Worm (Caenorhabditis elegans) whole organism, L1 larva: Measurements from ENCODE around the gene rcq-5.

Experiments
- C04F5.9 ChIP-seq: sonication (generic microtip); optimal IDR thresholded peaks from 2 replicates; lab custom pipeline; 2016; ENCODE audit warnings: missing genetic modification characterization, missing compliant biosample characterization
- C34B4.2 ChIP-seq: sonication (generic microtip); optimal IDR thresholded peaks from 2 replicates; lab custom pipeline; 2017; ENCODE audit warnings: mild to moderate bottlenecking, missing genetic modification characterization, missing compliant biosample characterization
- F16B12.6 ChIP-seq: fragments of 150-350 bp; optimal IDR thresholded peaks from 2 replicates; lab custom pipeline; 2014; ENCODE audit warnings: missing biosample characterization, missing genetic modification characterization
- Y116A8C.19 ChIP-seq: sonication (generic microtip); optimal IDR thresholded peaks from 2 replicates; lab custom pipeline; 2016; ENCODE audit warnings: missing compliant biosample characterization, missing genetic modification characterization, borderline replicate concordance
- aha-1 ChIP-seq: fragments of 150-350 bp; optimal IDR thresholded peaks from 2 replicates; lab custom pipeline; 2014; ENCODE audit warnings: missing biosample characterization, missing genetic modification characterization
- alr-1 ChIP-seq: fragments of 200-800 bp; sonication (Bioruptor generic); optimal IDR thresholded peaks from 2 replicates; lab custom pipeline; 2018; ENCODE audit warnings: borderline replicate concordance, mild to moderate bottlenecking, missing genetic modification characterization, missing compliant biosample characterization
- aly-2 ChIP-seq: fragments of 150-350 bp; optimal IDR thresholded peaks from 2 replicates; lab custom pipeline; 2014; ENCODE audit warnings: missing biosample characterization, missing genetic modification characterization
- ama-1 ChIP-seq: fragments of 150-350 bp; optimal IDR thresholded peaks from 2 replicates; lab custom pipeline; 2014
- ceh-63 ChIP-seq: fragments of 200-800 bp; sonication (Bioruptor generic); optimal IDR thresholded peaks from 2 replicates; lab custom pipeline; 2018; ENCODE audit warnings: mild to moderate bottlenecking, missing genetic modification characterization, missing compliant biosample characterization
- ceh-8 ChIP-seq: fragments of 200-800 bp; sonication (Bioruptor generic); optimal IDR thresholded peaks from 2 replicates; lab custom pipeline; 2018; ENCODE audit warnings: mild to moderate bottlenecking, missing genetic modification characterization, moderate library complexity, missing compliant biosample characterization
- ceh-88 ChIP-seq: fragments of 200-800 bp; sonication (Bioruptor generic); IDR thresholded peaks from 2 replicates; pipeline ENCODE4 v1.3.6; 2022; ENCODE audit warnings: missing genetic modification characterization, missing compliant biosample characterization
- ceh-90 ChIP-seq: sonication (generic microtip); optimal IDR thresholded peaks from 2 replicates; lab custom pipeline; 2016; ENCODE audit warnings: missing genetic modification characterization, missing compliant biosample characterization
- ces-1 ChIP-seq: fragments of 150-350 bp; optimal IDR thresholded peaks from 2 replicates; lab custom pipeline; 2014; ENCODE audit warnings: missing biosample characterization, missing genetic modification reagents, missing genetic modification characterization
- dpl-1 ChIP-seq, 3 experiments: fragments of 150-350 bp in 2 of 3; sonication (generic microtip) in 1 of 3; optimal IDR thresholded peaks; 2 replicates each; lab custom pipeline; 2014 to 2017; ENCODE audit warnings: missing biosample characterization in 3 of 3, missing genetic modification characterization in 3 of 3, missing genetic modification reagents in 3 of 3
- dsc-1 ChIP-seq: sonication (generic microtip); optimal IDR thresholded peaks from 2 replicates; lab custom pipeline; 2016; ENCODE audit warnings: mild to moderate bottlenecking, missing genetic modification characterization, missing compliant biosample characterization
- efl-1 ChIP-seq, 4 experiments: fragments of 150-350 bp; optimal IDR thresholded peaks in 3 of 4; peaks in 1 of 4; 1 replicate in 1 of 4; 2 replicates in 3 of 4; lab custom pipeline; 2014; ENCODE audit warnings: missing biosample characterization in 2 of 4, missing genetic modification characterization in 2 of 4, missing genetic modification reagents in 2 of 4
- egl-13 ChIP-seq: sonication (generic microtip); optimal IDR thresholded peaks from 2 replicates; lab custom pipeline; 2016; ENCODE audit warnings: missing genotype, missing genetic modification reagents, missing genetic modification characterization, missing compliant biosample characterization
- ets-5 ChIP-seq: fragments of 200-800 bp; sonication (Bioruptor generic); IDR thresholded peaks from 2 replicates; pipeline ENCODE4 v1.3.6; 2022; ENCODE audit warnings: missing genetic modification characterization, missing compliant biosample characterization
- fkh-10 ChIP-seq: sonication (generic microtip); optimal IDR thresholded peaks from 2 replicates; lab custom pipeline; 2017; ENCODE audit warnings: missing biosample characterization, missing genetic modification reagents, missing genetic modification characterization
- fkh-4 ChIP-seq: sonication (generic microtip); optimal IDR thresholded peaks from 2 replicates; lab custom pipeline; 2016; ENCODE audit warnings: missing compliant biosample characterization, missing genetic modification characterization, borderline replicate concordance
- fos-1 ChIP-seq: fragments of 150-350 bp; optimal IDR thresholded peaks from 2 replicates; lab custom pipeline; 2014; ENCODE audit warnings: missing biosample characterization, missing genetic modification characterization
- grh-1 ChIP-seq: fragments of 200-800 bp; sonication (Bioruptor generic); IDR thresholded peaks from 2 replicates; pipeline ENCODE4 v1.3.6; 2022; ENCODE audit warnings: missing genetic modification reagents, missing genetic modification characterization, missing compliant biosample characterization
- hpl-2 ChIP-seq: fragments of 150-350 bp; optimal IDR thresholded peaks from 2 replicates; lab custom pipeline; 2014; ENCODE audit warnings: missing biosample characterization, missing genetic modification reagents, missing genetic modification characterization
- irx-1 ChIP-seq: sonication (generic microtip); optimal IDR thresholded peaks from 2 replicates; lab custom pipeline; 2016; ENCODE audit warnings: missing genetic modification characterization, missing compliant biosample characterization
- lin-13 ChIP-seq: fragments of 150-350 bp; optimal IDR thresholded peaks from 2 replicates; lab custom pipeline; 2014; ENCODE audit warnings: missing biosample characterization, missing genetic modification reagents, missing genetic modification characterization
- lin-15B ChIP-seq: fragments of 150-350 bp; sonication (generic microtip); optimal IDR thresholded peaks from 3 replicates; lab custom pipeline; 2014; ENCODE audit warnings: missing biosample characterization, missing genetic modification characterization
- lin-35 ChIP-seq, 2 experiments: fragments of 150-350 bp; optimal IDR thresholded peaks; 2 replicates each; lab custom pipeline; 2014; ENCODE audit warnings: missing biosample characterization in 2 of 2, missing genetic modification characterization in 2 of 2, missing genetic modification reagents in 2 of 2
- lin-39 ChIP-seq: fragments of 150-350 bp; optimal IDR thresholded peaks from 2 replicates; lab custom pipeline; 2014; ENCODE audit warnings: missing biosample characterization, missing genetic modification reagents, missing genetic modification characterization
- lsy-2 ChIP-seq, 2 experiments: fragments of 150-350 bp; optimal IDR thresholded peaks; 2 replicates each; lab custom pipeline; 2014; ENCODE audit warnings: missing biosample characterization in 2 of 2, missing genetic modification characterization in 2 of 2
- mab-9 ChIP-seq: fragments of 200-800 bp; sonication (Bioruptor generic); IDR thresholded peaks from 2 replicates; pipeline ENCODE4 v1.3.6; 2022; ENCODE audit warnings: missing genetic modification reagents, missing genetic modification characterization, missing compliant biosample characterization
- mdl-1 ChIP-seq, 2 experiments: fragments of 150-350 bp; optimal IDR thresholded peaks; 2 replicates each; lab custom pipeline; 2014 to 2017; ENCODE audit warnings: missing biosample characterization in 2 of 2, missing genetic modification characterization in 2 of 2, inconsistent platforms in 1 of 2
- mef-2 ChIP-seq: fragments of 150-350 bp; optimal IDR thresholded peaks from 2 replicates; lab custom pipeline; 2014; ENCODE audit warnings: missing biosample characterization, missing genetic modification characterization
- mep-1 ChIP-seq: fragments of 150-350 bp; optimal IDR thresholded peaks from 2 replicates; lab custom pipeline; 2014; ENCODE audit warnings: missing biosample characterization, missing genetic modification characterization
- nhr-11 ChIP-seq: fragments of 150-350 bp; optimal IDR thresholded peaks from 2 replicates; lab custom pipeline; 2014; ENCODE audit warnings: missing biosample characterization, missing genetic modification characterization
- nhr-19 ChIP-seq: fragments of 200-800 bp; sonication (Bioruptor generic); conservative IDR thresholded peaks from 2 replicates; pipeline ENCODE4 v1.3.6; 2022; ENCODE audit warnings: missing genetic modification characterization, missing compliant biosample characterization
- nhr-28 ChIP-seq: fragments of 150-350 bp; optimal IDR thresholded peaks from 2 replicates; lab custom pipeline; 2014; ENCODE audit warnings: missing biosample characterization, missing genetic modification characterization
- nhr-47 ChIP-seq: sonication (generic microtip); optimal IDR thresholded peaks from 2 replicates; lab custom pipeline; 2016; ENCODE audit warnings: mild to moderate bottlenecking, missing genetic modification characterization, moderate library complexity, missing compliant biosample characterization
- nhr-71 ChIP-seq: sonication (generic microtip); optimal IDR thresholded peaks from 2 replicates; lab custom pipeline; 2016; ENCODE audit warnings: mild to moderate bottlenecking, missing genetic modification characterization, moderate library complexity, missing compliant biosample characterization
- nhr-76 ChIP-seq: sonication (generic microtip); optimal IDR thresholded peaks from 2 replicates; lab custom pipeline; 2017; ENCODE audit warnings: missing biosample characterization, missing genetic modification characterization
- nhr-77 ChIP-seq: fragments of 150-350 bp; optimal IDR thresholded peaks from 2 replicates; lab custom pipeline; 2014; ENCODE audit warnings: missing biosample characterization, missing genetic modification characterization
- nhr-84 ChIP-seq: sonication (generic microtip); optimal IDR thresholded peaks from 2 replicates; lab custom pipeline; 2017; ENCODE audit warnings: missing biosample characterization, missing genetic modification characterization
- nhr-90 ChIP-seq: sonication (generic microtip); optimal IDR thresholded peaks from 2 replicates; lab custom pipeline; 2016; ENCODE audit warnings: mild to moderate bottlenecking, missing genetic modification characterization, missing compliant biosample characterization; ENCODE audit not compliant: poor library complexity
- pax-3 ChIP-seq: fragments of 200-800 bp; sonication (Bioruptor generic); optimal IDR thresholded peaks from 2 replicates; lab custom pipeline; 2018; ENCODE audit warnings: mild to moderate bottlenecking, missing genetic modification characterization, moderate library complexity, missing compliant biosample characterization
- pqm-1 ChIP-seq: sonication (generic microtip); optimal IDR thresholded peaks from 3 replicates; lab custom pipeline; 2017; ENCODE audit warnings: missing biosample characterization, missing genetic modification characterization
- rnt-1 ChIP-seq: sonication (generic microtip); optimal IDR thresholded peaks from 2 replicates; lab custom pipeline; 2016; ENCODE audit warnings: mild to moderate bottlenecking, missing genetic modification characterization, moderate library complexity, missing compliant biosample characterization
- snpc-4 ChIP-seq: fragments of 150-350 bp; optimal IDR thresholded peaks from 2 replicates; lab custom pipeline; 2014; ENCODE audit warnings: missing biosample characterization, missing genetic modification characterization
- tlp-1 ChIP-seq: fragments of 150-350 bp; optimal IDR thresholded peaks from 2 replicates; lab custom pipeline; 2014; ENCODE audit warnings: missing biosample characterization, missing genetic modification characterization
- unc-30 ChIP-seq: sonication (generic microtip); optimal IDR thresholded peaks from 2 replicates; lab custom pipeline; 2017; ENCODE audit warnings: missing biosample characterization, missing genetic modification characterization
- unc-86 ChIP-seq: sonication (generic microtip); optimal IDR thresholded peaks from 2 replicates; lab custom pipeline; 2016; ENCODE audit warnings: missing genetic modification characterization, missing compliant biosample characterization
- unc-98 ChIP-seq: fragments of 200-800 bp; sonication (Bioruptor generic); IDR thresholded peaks from 2 replicates; pipeline ENCODE4 v1.3.6; 2022; ENCODE audit warnings: missing genetic modification characterization, missing compliant biosample characterization
- vab-15 ChIP-seq: sonication (generic microtip); optimal IDR thresholded peaks from 2 replicates; lab custom pipeline; 2017; ENCODE audit warnings: missing genotype, mild to moderate bottlenecking, missing genetic modification characterization, missing compliant biosample characterization
- xbp-1 ChIP-seq: sonication (generic microtip); optimal IDR thresholded peaks from 2 replicates; lab custom pipeline; 2016; ENCODE audit warnings: missing genetic modification characterization, missing compliant biosample characterization
- zag-1 ChIP-seq: fragments of 150-350 bp; optimal IDR thresholded peaks from 2 replicates; lab custom pipeline; 2014; ENCODE audit warnings: missing biosample characterization, missing genetic modification characterization
- zip-4 ChIP-seq: fragments of 200-800 bp; sonication (Bioruptor generic); optimal IDR thresholded peaks from 2 replicates; lab custom pipeline; 2018; ENCODE audit warnings: mild to moderate bottlenecking, missing genetic modification characterization, moderate library complexity, missing compliant biosample characterization

rcq-5 gene

DNA sequence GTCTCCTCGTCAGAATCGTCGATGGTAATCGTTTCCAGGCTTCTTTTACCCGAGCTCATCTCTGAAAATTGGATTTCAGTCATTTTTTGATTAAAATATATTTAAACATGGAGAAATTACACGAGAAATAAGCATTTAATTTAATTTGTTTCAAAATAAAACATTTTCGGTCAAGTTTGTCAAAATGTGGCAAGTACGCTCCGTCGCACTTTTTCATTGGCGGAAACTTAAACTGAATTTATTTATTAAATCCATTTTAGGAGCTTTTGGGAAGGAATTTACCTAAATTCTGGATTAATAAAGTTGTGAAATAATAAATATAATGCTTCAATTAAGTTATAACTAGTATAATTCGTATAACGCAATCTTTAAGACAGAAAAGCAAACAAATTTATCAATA, at the start of gene rcq-5:
TSS of gene rcq-5 (minus strand) at position 83 of the 400 bp plus-strand sequence.
- TF ChIP-seq nhr-28 (tag; lab: Kevin White, UChicago) (no peak), tlp-1 (tag; lab: Kevin White, UChicago) (no peak), unc-98 (GFP tag; lab: Robert Waterston, UW) (no peak), fkh-4 (no peak), ceh-63 (GFP tag; lab: Kevin White, UChicago) (no peak), mep-1 (tag; lab: Kevin White, UChicago) (peak; percentile 43), egl-13 (no peak), nhr-76 (no peak), lin-15B (tag; lab: Kevin White, UChicago) (peak; percentile 7), dpl-1 (GFP tag; optimal IDR thresholded peaks at IDR 0.05; lab: Kevin White, UChicago) (peak; percentile 78 to 90 (median 88)), grh-1 (GFP tag; lab: Robert Waterston, UW) (no peak), ceh-8 (GFP tag; lab: Kevin White, UChicago) (no peak), ama-1 (lab: Kevin White, UChicago) (no peak), nhr-90 (tag; lab: Kevin White, UChicago) (no peak), ceh-90 (no peak), lin-39 (no peak), mef-2 (no peak), aly-2 (tag; lab: Kevin White, UChicago) (no peak), vab-15 (tag; lab: Kevin White, UChicago) (no peak), ceh-88 (GFP tag; lab: Robert Waterston, UW) (no peak), dsc-1 (no peak), irx-1 (tag; lab: Kevin White, UChicago) (no peak), C04F5.9 (tag; lab: Kevin White, UChicago) (no peak), pax-3 (tag; lab: Kevin White, UChicago) (no peak), Y116A8C.19 (tag; lab: Kevin White, UChicago) (no peak), nhr-71 (tag; lab: Kevin White, UChicago) (no peak), mdl-1 (tag; optimal IDR thresholded peaks at IDR 0.05; lab: Kevin White, UChicago) (no peak), zip-4 (no peak), nhr-11 (no peak), lin-13 (no peak), pqm-1 (no peak), nhr-84 (tag; lab: Kevin White, UChicago) (no peak), lsy-2 (tag; optimal IDR thresholded peaks at IDR 0.05; lab: Kevin White, UChicago) (peak; percentile 43 to 73), xbp-1 (tag; lab: Kevin White, UChicago) (peak; percentile 16), fos-1 (tag; lab: Kevin White, UChicago) (no peak), nhr-19 (GFP tag; lab: Robert Waterston, UW) (no peak), nhr-77 (tag; lab: Kevin White, UChicago) (no peak), ets-5 (no peak), unc-30 (tag; lab: Kevin White, UChicago) (no peak), alr-1 (tag; lab: Kevin White, UChicago) (no peak), mab-9 (GFP tag; lab: Robert Waterston, UW) (no peak), C34B4.2 (no peak), snpc-4 (tag; lab: Kevin White, UChicago) (no peak), ces-1 (no peak), lin-35 (GFP tag; optimal IDR thresholded peaks at IDR 0.05; lab: Kevin White, UChicago) (peak; percentile 84 to 96), efl-1 (optimal IDR thresholded peaks at IDR 0.05; lab: Kevin White, UChicago) (peak; percentile 14 to 90), efl-1 (GFP tag; optimal IDR thresholded peaks at IDR 0.05 in 1 of 2; lab: Kevin White, UChicago) (peak; percentile 89 to 99), unc-86 (tag; lab: Kevin White, UChicago) (no peak), rnt-1 (tag; lab: Kevin White, UChicago) (no peak), hpl-2 (GFP tag; lab: Kevin White, UChicago) (no peak), aha-1 (no peak), nhr-47 (tag; lab: Kevin White, UChicago) (peak; percentile 18), fkh-10 (GFP tag; lab: Kevin White, UChicago) (no peak), F16B12.6 (tag; lab: Kevin White, UChicago) (no peak), zag-1 (no peak)
